Worm (Caenorhabditis elegans) whole organism, mixed stage, embryonic: ENCODE data around the gene cab-1.

Experiments
- M03D4.4 ChIP-seq: sonication (generic microtip); optimal IDR thresholded peaks from 2 replicates; lab custom pipeline; 2017; ENCODE audit warnings: mild to moderate bottlenecking, missing genetic modification characterization, missing compliant biosample characterization
- bed-3 ChIP-seq: fragments of 200-800 bp; sonication (Bioruptor generic); optimal IDR thresholded peaks from 3 replicates; lab custom pipeline; 2018; ENCODE audit warnings: mild to moderate bottlenecking, missing genetic modification characterization, moderate library complexity, missing compliant biosample characterization
- blmp-1 ChIP-seq: fragments of 150-350 bp; optimal IDR thresholded peaks from 2 replicates; lab custom pipeline; 2014; ENCODE audit warnings: missing biosample characterization, missing genetic modification characterization
- ceh-39 ChIP-seq: fragments of 150-350 bp; optimal IDR thresholded peaks from 2 replicates; lab custom pipeline; 2014; ENCODE audit warnings: missing biosample characterization, missing genetic modification characterization
- ceh-43 ChIP-seq: fragments of 200-800 bp; sonication (Bioruptor generic); optimal IDR thresholded peaks from 2 replicates; lab custom pipeline; 2018; ENCODE audit warnings: mild to moderate bottlenecking, missing genetic modification characterization, moderate library complexity, missing compliant biosample characterization
- ceh-83 ChIP-seq: fragments of 200-800 bp; sonication (Bioruptor generic); optimal IDR thresholded peaks from 2 replicates; lab custom pipeline; 2018; ENCODE audit warnings: mild to moderate bottlenecking, missing genetic modification characterization, missing compliant biosample characterization
- ces-1 ChIP-seq: fragments of 150-350 bp; optimal IDR thresholded peaks from 2 replicates; lab custom pipeline; 2014; ENCODE audit warnings: missing biosample characterization, missing genetic modification reagents, missing genetic modification characterization
- cnd-1 ChIP-seq: fragments of 200-800 bp; sonication (Bioruptor generic); optimal IDR thresholded peaks from 2 replicates; lab custom pipeline; 2018; ENCODE audit warnings: mild to moderate bottlenecking, missing genetic modification characterization, missing compliant biosample characterization
- drap-1 ChIP-seq: fragments of 200-800 bp; sonication (Bioruptor generic); optimal IDR thresholded peaks from 3 replicates; lab custom pipeline; 2018; ENCODE audit warnings: mild to moderate bottlenecking, missing genetic modification characterization, missing compliant biosample characterization
- elt-1 ChIP-seq: sonication (generic microtip); optimal IDR thresholded peaks from 2 replicates; lab custom pipeline; 2017; ENCODE audit warnings: missing genetic modification characterization, mild to moderate bottlenecking, missing compliant biosample characterization, antibody characterized with exemption, moderate library complexity, borderline replicate concordance; ENCODE audit not compliant: insufficient read depth
- elt-3 ChIP-seq: fragments of 150-350 bp; optimal IDR thresholded peaks from 2 replicates; lab custom pipeline; 2014; ENCODE audit warnings: missing biosample characterization, missing genetic modification characterization
- ham-2 ChIP-seq: fragments of 200-800 bp; sonication (Bioruptor generic); optimal IDR thresholded peaks from 2 replicates; lab custom pipeline; 2018; ENCODE audit warnings: mild to moderate bottlenecking, missing genetic modification characterization, missing compliant biosample characterization
- hlh-1 ChIP-seq: fragments of 150-350 bp; optimal IDR thresholded peaks from 2 replicates; lab custom pipeline; 2014; ENCODE audit warnings: missing biosample characterization, missing genetic modification reagents, missing genetic modification characterization
- lin-13 ChIP-seq: fragments of 150-350 bp; optimal IDR thresholded peaks from 2 replicates; lab custom pipeline; 2014; ENCODE audit warnings: missing biosample characterization, missing genetic modification characterization
- lin-32 ChIP-seq: fragments of 200-800 bp; sonication (Bioruptor generic); optimal IDR thresholded peaks from 2 replicates; lab custom pipeline; 2018; ENCODE audit warnings: mild to moderate bottlenecking, missing genetic modification characterization, missing compliant biosample characterization
- lsy-2 ChIP-seq: fragments of 150-350 bp; optimal IDR thresholded peaks from 2 replicates; lab custom pipeline; 2014; ENCODE audit warnings: missing biosample characterization, missing genetic modification characterization
- mab-5 ChIP-seq: fragments of 150-350 bp; optimal IDR thresholded peaks from 2 replicates; lab custom pipeline; 2014; ENCODE audit warnings: missing biosample characterization, missing genetic modification characterization
- mep-1 ChIP-seq: fragments of 150-350 bp; optimal IDR thresholded peaks from 2 replicates; lab custom pipeline; 2017; ENCODE audit warnings: missing biosample characterization, missing genetic modification reagents, missing genetic modification characterization, inconsistent platforms
- nhr-12 ChIP-seq: fragments of 150-350 bp; optimal IDR thresholded peaks from 2 replicates; lab custom pipeline; 2014; ENCODE audit warnings: missing biosample characterization, missing genetic modification characterization
- nhr-237 ChIP-seq: fragments of 150-350 bp; optimal IDR thresholded peaks from 2 replicates; lab custom pipeline; 2014; ENCODE audit warnings: missing biosample characterization, missing genetic modification characterization
- nhr-28 ChIP-seq: fragments of 150-350 bp; optimal IDR thresholded peaks from 2 replicates; lab custom pipeline; 2014; ENCODE audit warnings: missing biosample characterization, missing genetic modification characterization
- nhr-76 ChIP-seq: sonication (generic microtip); optimal IDR thresholded peaks from 2 replicates; lab custom pipeline; 2017; ENCODE audit warnings: missing biosample characterization, missing genetic modification characterization
- pha-4 ChIP-seq: fragments of 150-350 bp; optimal IDR thresholded peaks from 2 replicates; lab custom pipeline; 2018; ENCODE audit warnings: missing biosample characterization, missing genetic modification reagents, missing genetic modification characterization
- sem-2 ChIP-seq: fragments of 200-800 bp; sonication (Bioruptor generic); optimal IDR thresholded peaks from 2 replicates; lab custom pipeline; 2018; ENCODE audit warnings: mild to moderate bottlenecking, missing genetic modification characterization, missing compliant biosample characterization
- snpc-4 ChIP-seq: fragments of 150-350 bp; optimal IDR thresholded peaks from 2 replicates; lab custom pipeline; 2014; ENCODE audit warnings: missing biosample characterization, missing genetic modification characterization
- sptf-1 ChIP-seq: sonication (generic microtip); optimal IDR thresholded peaks from 2 replicates; lab custom pipeline; 2017; ENCODE audit warnings: mild to moderate bottlenecking, missing genetic modification characterization, moderate library complexity, missing compliant biosample characterization
- tbx-8 ChIP-seq: fragments of 200-800 bp; sonication (Bioruptor generic); optimal IDR thresholded peaks from 2 replicates; lab custom pipeline; 2018; ENCODE audit warnings: mild to moderate bottlenecking, missing genetic modification characterization, moderate library complexity, missing compliant biosample characterization
- unc-120 ChIP-seq: sonication (generic microtip); optimal IDR thresholded peaks from 2 replicates; lab custom pipeline; 2017; ENCODE audit warnings: missing genetic modification characterization, missing compliant biosample characterization; ENCODE audit not compliant: poor library complexity, severe bottlenecking
- unc-62 ChIP-seq: fragments of 150-350 bp; optimal IDR thresholded peaks from 2 replicates; lab custom pipeline; 2014; ENCODE audit warnings: missing biosample characterization, missing genetic modification reagents, missing genetic modification characterization
- zip-8 ChIP-seq: fragments of 150-350 bp; optimal IDR thresholded peaks from 2 replicates; lab custom pipeline; 2014; ENCODE audit warnings: missing biosample characterization, missing genetic modification characterization
- ztf-11 ChIP-seq: fragments of 150-350 bp; optimal IDR thresholded peaks from 2 replicates; lab custom pipeline; 2014; ENCODE audit warnings: missing biosample characterization, missing genetic modification characterization

The cab-1 gene

ce11 chrX:12222723-12223122 lies 10.0 kb upstream of the cab-1 start:
- TF ChIP-seq elt-1 (no peak), hlh-1 (tag; lab: Kevin White, UChicago) (no peak), nhr-28 (tag; lab: Kevin White, UChicago) (no peak), tbx-8 (GFP tag; lab: Kevin White, UChicago) (no peak), cnd-1 (no peak), nhr-12 (tag; lab: Kevin White, UChicago) (no peak), drap-1 (GFP tag; lab: Kevin White, UChicago) (no peak), elt-3 (tag; lab: Kevin White, UChicago) (no peak), pha-4 (tag; lab: Kevin White, UChicago) (no peak), ceh-83 (GFP tag; lab: Kevin White, UChicago) (no peak), ztf-11 (no peak), sem-2 (GFP tag; lab: Kevin White, UChicago) (no peak), nhr-237 (tag; lab: Kevin White, UChicago) (no peak)

- no peak for TF ChIP-seq pha-4 (tag; lab: Kevin White, UChicago)
- TF ChIP-seq ceh-39 = no peak
- no peak for TF ChIP-seq lsy-2 (tag; lab: Kevin White, UChicago)
- no peak for TF ChIP-seq unc-62 (GFP tag; lab: Kevin White, UChicago)
These were observed 9.1 kb upstream of the cab-1 start, which contains the start of gene cest-9.2 for ce11 chrX:12221817-12222216. TSS of gene cest-9.2 (plus strand) at chrX:12222117.

- TF ChIP-seq ztf-11 = no peak
- no peak for TF ChIP-seq mep-1
- TF ChIP-seq mab-5 (tag; lab: Kevin White, UChicago) = no peak
- no peak for TF ChIP-seq bed-3 (GFP tag; lab: Kevin White, UChicago)
- no peak for TF ChIP-seq blmp-1
- TF ChIP-seq ceh-83 (GFP tag; lab: Kevin White, UChicago) = no peak
- TF ChIP-seq tbx-8 (GFP tag; lab: Kevin White, UChicago) = no peak
These were observed 6.8 kb upstream of the cab-1 start, which contains the start of gene cest-8 for ce11 chrX:12219477-12219876. TSS of gene cest-8 (plus strand) at chrX:12219660.

- TF ChIP-seq drap-1 (GFP tag; lab: Kevin White, UChicago) (no peak), cnd-1 (no peak), snpc-4 (no peak), elt-3 (tag; lab: Kevin White, UChicago) (no peak), unc-62 (GFP tag; lab: Kevin White, UChicago) (no peak), nhr-28 (tag; lab: Kevin White, UChicago) (no peak), M03D4.4 (tag; lab: Kevin White, UChicago) (no peak)
These were observed 4.2 kb upstream of the cab-1 start, which contains the start of gene C23H4.8 for ce11 chrX:12216943-12217342. TSS of gene C23H4.8 (plus strand) at chrX:12217243.

ce11 chrX:12210145-12211032 lies 2.3 kb downstream of the cab-1 start:
- TF ChIP-seq nhr-237 (tag; lab: Kevin White, UChicago) = no peak
- no peak for TF ChIP-seq nhr-28 (tag; lab: Kevin White, UChicago)
- no peak for TF ChIP-seq ces-1
- TF ChIP-seq ceh-43 = no peak
- TF ChIP-seq mab-5 (tag; lab: Kevin White, UChicago) = no peak
- TF ChIP-seq ham-2 = no peak
- TF ChIP-seq nhr-76 = no peak
- no peak for TF ChIP-seq lsy-2 (tag; lab: Kevin White, UChicago)
- no peak for TF ChIP-seq sptf-1 (tag; lab: Kevin White, UChicago)
- no peak for TF ChIP-seq blmp-1
- TF ChIP-seq ceh-39 = no peak
- TF ChIP-seq ztf-11 = no peak
- no peak for TF ChIP-seq sem-2 (GFP tag; lab: Kevin White, UChicago)
- no peak for TF ChIP-seq lin-13 (tag; lab: Kevin White, UChicago)
- no peak for TF ChIP-seq unc-120 (tag; lab: Kevin White, UChicago)
- TF ChIP-seq elt-3 (tag; lab: Kevin White, UChicago) = no peak
- TF ChIP-seq lin-32 = no peak
- no peak for TF ChIP-seq zip-8
- TF ChIP-seq snpc-4 = no peak
